Worm (Caenorhabditis elegans) whole organism, L2 larva: ENCODE measurements around the gene hlh-11.

Experiments used
- C34F6.9 ChIP-seq: fragments of 150-350 bp; optimal IDR thresholded peaks from 2 replicates; lab custom pipeline; 2014; ENCODE audit warnings: missing biosample characterization, missing genetic modification characterization
- F13H6.1 ChIP-seq: sonication (generic microtip); optimal IDR thresholded peaks from 2 replicates; lab custom pipeline; 2016; ENCODE audit warnings: missing genetic modification characterization, missing compliant biosample characterization
- R02D3.7 ChIP-seq: fragments of 150-350 bp; optimal IDR thresholded peaks from 2 replicates; lab custom pipeline; 2014; ENCODE audit warnings: missing biosample characterization, missing genetic modification characterization
- Y55F3AM.14 ChIP-seq: fragments of 200-800 bp; sonication (Bioruptor generic); optimal IDR thresholded peaks from 2 replicates; lab custom pipeline; 2018; ENCODE audit warnings: mild to moderate bottlenecking, missing genetic modification characterization, missing compliant biosample characterization
- ZK546.5 ChIP-seq: sonication (generic microtip); optimal IDR thresholded peaks from 2 replicates; lab custom pipeline; 2017; ENCODE audit warnings: missing biosample characterization, missing genetic modification characterization
- alr-1 ChIP-seq: fragments of 150-350 bp; optimal IDR thresholded peaks from 2 replicates; lab custom pipeline; 2014; ENCODE audit warnings: missing biosample characterization, missing genetic modification characterization
- aly-2 ChIP-seq: fragments of 150-350 bp; optimal IDR thresholded peaks from 2 replicates; lab custom pipeline; 2014; ENCODE audit warnings: missing biosample characterization, missing genetic modification characterization
- ama-1 ChIP-seq: fragments of 150-350 bp; optimal IDR thresholded peaks from 2 replicates; lab custom pipeline; 2018; ENCODE audit warnings: inconsistent platforms
- blmp-1 ChIP-seq: sonication (generic microtip); optimal IDR thresholded peaks from 2 replicates; lab custom pipeline; 2017; ENCODE audit warnings: missing genetic modification characterization, mild to moderate bottlenecking, missing compliant biosample characterization, antibody characterized with exemption, moderate library complexity; ENCODE audit not compliant: insufficient read depth
- ceh-16 ChIP-seq: fragments of 150-350 bp; optimal IDR thresholded peaks from 2 replicates; lab custom pipeline; 2014; ENCODE audit warnings: missing biosample characterization, missing genetic modification characterization
- ceh-82 ChIP-seq: fragments of 150-350 bp; optimal IDR thresholded peaks from 2 replicates; lab custom pipeline; 2014; ENCODE audit warnings: missing biosample characterization, missing genetic modification characterization
- crh-2 ChIP-seq: sonication (generic microtip); optimal IDR thresholded peaks from 2 replicates; lab custom pipeline; 2017; ENCODE audit warnings: missing biosample characterization, missing genetic modification characterization
- dmd-4 ChIP-seq: sonication (generic microtip); optimal IDR thresholded peaks from 2 replicates; lab custom pipeline; 2017; ENCODE audit warnings: missing biosample characterization, missing genetic modification characterization
- egl-27 ChIP-seq: sonication (generic microtip); optimal IDR thresholded peaks from 3 replicates; lab custom pipeline; 2017; ENCODE audit warnings: missing biosample characterization, missing genetic modification reagents, missing genetic modification characterization
- elt-1 ChIP-seq: fragments of 150-350 bp; optimal IDR thresholded peaks from 2 replicates; lab custom pipeline; 2014; ENCODE audit warnings: missing biosample characterization, missing genetic modification characterization
- elt-3 ChIP-seq: sonication (generic microtip); optimal IDR thresholded peaks from 2 replicates; lab custom pipeline; 2017; ENCODE audit warnings: missing biosample characterization, missing genetic modification characterization
- fos-1 ChIP-seq: fragments of 150-350 bp; optimal IDR thresholded peaks from 2 replicates; lab custom pipeline; 2014; ENCODE audit warnings: missing biosample characterization, missing genetic modification characterization
- gmeb-1 ChIP-seq: fragments of 150-350 bp; optimal IDR thresholded peaks from 2 replicates; lab custom pipeline; 2014; ENCODE audit warnings: missing biosample characterization, missing genetic modification characterization
- lin-11 ChIP-seq: fragments of 150-350 bp; sonication (generic microtip); optimal IDR thresholded peaks from 2 replicates; lab custom pipeline; 2014; ENCODE audit warnings: missing biosample characterization, missing genetic modification characterization, inconsistent platforms, mixed read lengths
- lin-13 ChIP-seq: fragments of 150-350 bp; optimal IDR thresholded peaks from 2 replicates; lab custom pipeline; 2014; ENCODE audit warnings: missing biosample characterization, missing genetic modification reagents, missing genetic modification characterization
- lin-39 ChIP-seq: fragments of 150-350 bp; optimal IDR thresholded peaks from 2 replicates; lab custom pipeline; 2014; ENCODE audit warnings: missing biosample characterization, missing genetic modification reagents, missing genetic modification characterization
- lsy-2 ChIP-seq, 2 experiments: fragments of 150-350 bp in 1 of 2; sonication (generic microtip) in 1 of 2; optimal IDR thresholded peaks; 2 replicates each; lab custom pipeline; 2014 to 2017; ENCODE audit warnings: missing biosample characterization in 2 of 2, missing genetic modification characterization in 2 of 2
- mab-5 ChIP-seq: fragments of 150-350 bp; optimal IDR thresholded peaks from 2 replicates; lab custom pipeline; 2014; ENCODE audit warnings: missing biosample characterization, missing genetic modification characterization
- mbf-1 ChIP-seq: sonication (generic microtip); optimal IDR thresholded peaks from 2 replicates; lab custom pipeline; 2017; ENCODE audit warnings: missing biosample characterization, missing genetic modification characterization
- mdl-1 ChIP-seq, 2 experiments: fragments of 150-350 bp in 1 of 2; sonication (generic microtip) in 1 of 2; optimal IDR thresholded peaks; 2 replicates each; lab custom pipeline; 2017; ENCODE audit warnings: missing biosample characterization in 2 of 2, missing genetic modification characterization in 2 of 2
- nhr-10 ChIP-seq: sonication (generic microtip); optimal IDR thresholded peaks from 2 replicates; lab custom pipeline; 2017; ENCODE audit warnings: missing biosample characterization, missing genetic modification characterization
- nhr-11 ChIP-seq: fragments of 150-350 bp; optimal IDR thresholded peaks from 2 replicates; lab custom pipeline; 2014; ENCODE audit warnings: missing biosample characterization, missing genetic modification characterization
- nhr-12 ChIP-seq: fragments of 150-350 bp; optimal IDR thresholded peaks from 2 replicates; lab custom pipeline; 2014; ENCODE audit warnings: missing biosample characterization, missing genetic modification characterization
- nhr-129 ChIP-seq: fragments of 150-350 bp; optimal IDR thresholded peaks from 2 replicates; lab custom pipeline; 2014; ENCODE audit warnings: missing biosample characterization, missing genetic modification characterization
- nhr-21 ChIP-seq: fragments of 150-350 bp; optimal IDR thresholded peaks from 2 replicates; lab custom pipeline; 2014; ENCODE audit warnings: missing biosample characterization, missing genetic modification characterization
- nhr-23 ChIP-seq: fragments of 150-350 bp; optimal IDR thresholded peaks from 2 replicates; lab custom pipeline; 2014; ENCODE audit warnings: missing biosample characterization, missing genetic modification reagents, missing genetic modification characterization
- nhr-237 ChIP-seq: fragments of 150-350 bp; optimal IDR thresholded peaks from 2 replicates; lab custom pipeline; 2014; ENCODE audit warnings: missing biosample characterization, missing genetic modification characterization
- nhr-25 ChIP-seq: fragments of 150-350 bp; sonication (generic microtip); optimal IDR thresholded peaks from 3 replicates; lab custom pipeline; 2014; ENCODE audit warnings: missing biosample characterization, missing genetic modification characterization
- nhr-6 ChIP-seq: fragments of 150-350 bp; optimal IDR thresholded peaks from 2 replicates; lab custom pipeline; 2014; ENCODE audit warnings: missing biosample characterization, missing genetic modification characterization
- nhr-77 ChIP-seq: fragments of 150-350 bp; optimal IDR thresholded peaks from 2 replicates; lab custom pipeline; 2014; ENCODE audit warnings: missing biosample characterization, missing genetic modification characterization
- peb-1 ChIP-seq: fragments of 150-350 bp; optimal IDR thresholded peaks from 2 replicates; lab custom pipeline; 2014; ENCODE audit warnings: missing biosample characterization, missing genetic modification characterization
- sem-4 ChIP-seq: fragments of 150-350 bp; optimal IDR thresholded peaks from 2 replicates; lab custom pipeline; 2014; ENCODE audit warnings: missing biosample characterization, missing genetic modification reagents, missing genetic modification characterization
- skn-1 ChIP-seq: sonication (generic microtip); optimal IDR thresholded peaks from 2 replicates; lab custom pipeline; 2017; ENCODE audit warnings: missing biosample characterization, missing genetic modification characterization
- sma-3 ChIP-seq: sonication (generic microtip); optimal IDR thresholded peaks from 2 replicates; lab custom pipeline; 2016; ENCODE audit warnings: missing genetic modification reagents, missing genetic modification characterization, missing compliant biosample characterization
- sma-9 ChIP-seq, 2 experiments: fragments of 150-350 bp in 1 of 2; sonication (generic microtip) in 1 of 2; optimal IDR thresholded peaks; 2 replicates each; lab custom pipeline; 2014 to 2016; ENCODE audit warnings: missing genetic modification characterization in 2 of 2, mild to moderate bottlenecking in 1 of 2, missing biosample characterization in 1 of 2, missing compliant biosample characterization in 1 of 2, missing genetic modification reagents in 1 of 2, moderate library complexity in 1 of 2
- snpc-4 ChIP-seq: fragments of 150-350 bp; optimal IDR thresholded peaks from 2 replicates; lab custom pipeline; 2014; ENCODE audit warnings: missing biosample characterization, missing genetic modification characterization
- unc-39 ChIP-seq: fragments of 150-350 bp; optimal IDR thresholded peaks from 2 replicates; lab custom pipeline; 2014; ENCODE audit warnings: missing biosample characterization, missing genetic modification characterization
- unc-55 ChIP-seq: fragments of 150-350 bp; sonication (generic microtip); optimal IDR thresholded peaks from 3 replicates; lab custom pipeline; 2014; ENCODE audit warnings: missing biosample characterization, missing genetic modification reagents, missing genetic modification characterization
- unc-62 ChIP-seq: fragments of 150-350 bp; optimal IDR thresholded peaks from 2 replicates; lab custom pipeline; 2014; ENCODE audit warnings: missing biosample characterization, missing genetic modification reagents, missing genetic modification characterization
- zag-1 ChIP-seq: fragments of 150-350 bp; optimal IDR thresholded peaks from 2 replicates; lab custom pipeline; 2014; ENCODE audit warnings: missing biosample characterization, missing genetic modification characterization
- ztf-1 ChIP-seq: fragments of 200-800 bp; sonication (Bioruptor generic); conservative IDR thresholded peaks from 2 replicates; pipeline ENCODE4 v1.3.6; 2022; ENCODE audit warnings: missing genetic modification characterization, missing compliant biosample characterization
- ztf-11 ChIP-seq: sonication (generic microtip); optimal IDR thresholded peaks from 2 replicates; lab custom pipeline; 2017; ENCODE audit warnings: missing biosample characterization, missing genetic modification characterization
- ztf-4 ChIP-seq: fragments of 150-350 bp; optimal IDR thresholded peaks from 2 replicates; lab custom pipeline; 2014; ENCODE audit warnings: missing biosample characterization, missing genetic modification characterization

Gene hlh-11

ce11 chrIII:9663943-9664342 lies 44.4 kb downstream of the hlh-11 start:
- TF ChIP-seq F13H6.1 (tag; lab: Kevin White, UChicago) (no peak), nhr-12 (no peak), ZK546.5 (tag; lab: Kevin White, UChicago) (no peak), sma-9 (GFP tag; optimal IDR thresholded peaks at IDR 0.05; lab: Kevin White, UChicago) (no peak), sma-9 (tag; optimal IDR thresholded peaks at IDR 0.05; lab: Kevin White, UChicago) (no peak), mab-5 (tag; lab: Kevin White, UChicago) (no peak), nhr-77 (no peak), fos-1 (tag; lab: Kevin White, UChicago) (no peak), dmd-4 (tag; lab: Kevin White, UChicago) (no peak), lsy-2 (tag; optimal IDR thresholded peaks at IDR 0.05; lab: Kevin White, UChicago) (no peak)
- TF ChIP-seq, all 48 proteins: peak for 0

ce11 chrIII:9664484-9665221 lies 45.1 kb downstream of the hlh-11 start:
- TF ChIP-seq nhr-25 (tag; lab: Kevin White, UChicago) (no peak), egl-27 (tag; lab: Kevin White, UChicago) (peak; percentile 1), fos-1 (tag; lab: Kevin White, UChicago) (no peak), ZK546.5 (tag; lab: Kevin White, UChicago) (no peak), nhr-11 (tag; lab: Kevin White, UChicago) (no peak), nhr-237 (tag; lab: Kevin White, UChicago) (no peak), skn-1 (tag; lab: Kevin White, UChicago) (no peak), ceh-82 (no peak), unc-39 (tag; lab: Kevin White, UChicago) (no peak), sma-9 (GFP tag; optimal IDR thresholded peaks at IDR 0.05; lab: Kevin White, UChicago) (peak; percentile 80), sma-9 (tag; optimal IDR thresholded peaks at IDR 0.05; lab: Kevin White, UChicago) (no peak), zag-1 (tag; lab: Kevin White, UChicago) (peak; percentile 26), nhr-21 (tag; lab: Kevin White, UChicago) (no peak), ceh-16 (tag; lab: Kevin White, UChicago) (no peak), sma-3 (GFP tag; lab: Kevin White, UChicago) (no peak), lsy-2 (tag; optimal IDR thresholded peaks at IDR 0.05; lab: Kevin White, UChicago) (peak in 1 of 2 experiments; percentile 40), mab-5 (tag; lab: Kevin White, UChicago) (no peak), peb-1 (tag; lab: Kevin White, UChicago) (no peak), blmp-1 (no peak), sem-4 (tag; lab: Kevin White, UChicago) (peak; percentile 71), elt-1 (tag; lab: Kevin White, UChicago) (no peak), ztf-11 (tag; lab: Kevin White, UChicago) (no peak), lin-39 (tag; lab: Kevin White, UChicago) (no peak), nhr-129 (no peak), mbf-1 (no peak), dmd-4 (tag; lab: Kevin White, UChicago) (no peak), alr-1 (tag; lab: Kevin White, UChicago) (no peak), elt-3 (tag; lab: Kevin White, UChicago) (no peak), mdl-1 (tag; optimal IDR thresholded peaks at IDR 0.05; lab: Kevin White, UChicago) (no peak), lin-11 (tag; lab: Kevin White, UChicago) (no peak), aly-2 (no peak), ztf-4 (tag; lab: Kevin White, UChicago) (no peak), nhr-6 (no peak), nhr-77 (no peak), unc-62 (GFP tag; lab: Kevin White, UChicago) (no peak), snpc-4 (tag; lab: Kevin White, UChicago) (no peak), C34F6.9 (peak; percentile 4), ztf-1 (GFP tag; lab: Robert Waterston, UW) (no peak), gmeb-1 (tag; lab: Kevin White, UChicago) (no peak), nhr-23 (tag; lab: Kevin White, UChicago) (no peak), nhr-12 (no peak), nhr-10 (tag; lab: Kevin White, UChicago) (no peak), unc-55 (GFP tag; lab: Kevin White, UChicago) (no peak), Y55F3AM.14 (GFP tag; lab: Kevin White, UChicago) (no peak), crh-2 (no peak), ama-1 (no peak), R02D3.7 (no peak), F13H6.1 (tag; lab: Kevin White, UChicago) (peak; percentile 55), lin-13 (GFP tag; lab: Kevin White, UChicago) (no peak)
